Worm (Caenorhabditis elegans) whole organism, L4/young adult: ENCODE results near the gene srd-35.

Experiments
- W03F9.2 ChIP-seq: fragments of 150-350 bp; optimal IDR thresholded peaks from 2 replicates; lab custom pipeline; 2014; ENCODE audit warnings: missing biosample characterization, missing genetic modification characterization
- dao-5 ChIP-seq: sonication (generic microtip); optimal IDR thresholded peaks from 2 replicates; lab custom pipeline; 2016; ENCODE audit warnings: missing genotype, missing genetic modification characterization, moderate library complexity, missing compliant biosample characterization
- him-1 ChIP-seq: sonication (generic microtip); optimal IDR thresholded peaks from 2 replicates; lab custom pipeline; 2016; ENCODE audit warnings: missing genotype, missing genetic modification reagents, missing genetic modification characterization, missing compliant biosample characterization

- TF ChIP-seq him-1 (tag; lab: Kevin White, UChicago): no peak
- no peak for TF ChIP-seq W03F9.2
- TF ChIP-seq dao-5 (tag; lab: Kevin White, UChicago): no peak
Observed at ce11 chrV:12961085-12961560, 3.1 kb upstream of the srd-35 start, which contains the start of gene mpst-7.
